Worm (Caenorhabditis elegans): ENCODE data around the gene 2L52.1.

DNA sequence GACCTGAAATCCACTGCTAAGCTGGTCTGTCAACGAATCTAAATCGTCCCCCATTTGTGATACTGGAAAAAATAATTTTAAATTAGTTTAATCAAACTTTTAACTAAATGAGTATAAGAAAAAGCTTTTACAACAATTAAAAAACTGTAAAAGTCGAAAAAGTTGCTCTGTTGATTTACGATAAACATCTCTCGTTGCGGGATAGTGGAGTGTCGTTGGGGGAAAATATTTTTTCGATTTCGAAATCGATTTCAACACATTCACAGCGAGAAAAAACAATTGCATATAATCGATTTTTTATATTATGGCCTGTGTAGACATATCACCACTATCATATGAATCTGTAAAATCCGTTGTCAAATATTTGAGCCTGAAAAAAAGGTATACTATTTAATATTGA, 29.9 kb downstream of the 2L52.1 start, which contains the start of the genes F23F1.5 and fbxc-54:
- TF ChIP-seq peb-1 (tag; optimal IDR thresholded peaks at IDR 0.05): no peak
- TF ChIP-seq nhr-237 (tag; optimal IDR thresholded peaks at IDR 0.05): no peak
- no peak for TF ChIP-seq nhr-12 (tag; optimal IDR thresholded peaks at IDR 0.05)
- no peak for TF ChIP-seq lin-39 (tag; optimal IDR thresholded peaks at IDR 0.05)
- no peak for TF ChIP-seq gmeb-1 (tag; optimal IDR thresholded peaks at IDR 0.05)
- no peak for TF ChIP-seq ama-1 (optimal IDR thresholded peaks at IDR 0.05)
- TF ChIP-seq aly-2 (tag; optimal IDR thresholded peaks at IDR 0.05): no peak
- peak in 1 of 2 experiments; percentile 54 for TF ChIP-seq lsy-2 (tag; optimal IDR thresholded peaks at IDR 0.05)

All from whole organism, L2 larva.